Fruit fly (Drosophila melanogaster) whole organism, prepupa: Measurements from ENCODE around the gene dpr6.

Experiments
- Blimp-1 ChIP-seq: fragments of 200-800 bp; sonication (Bioruptor generic); optimal IDR thresholded peaks from 3 replicates; lab custom pipeline; 2017; ENCODE audit warnings: missing biosample characterization, missing genetic modification characterization, mild to moderate bottlenecking, moderate library complexity, missing genetic modification reagents
- CG34406 ChIP-seq: fragments of 200-800 bp; sonication (Bioruptor generic); optimal IDR thresholded peaks from 3 replicates; lab custom pipeline; 2016; ENCODE audit warnings: missing biosample characterization, missing genetic modification characterization
- CG6276 ChIP-seq: fragments of 200-800 bp; sonication (Bioruptor generic); optimal IDR thresholded peaks from 2 replicates; lab custom pipeline; 2017; ENCODE audit warnings: missing biosample characterization, mild to moderate bottlenecking, missing genetic modification characterization
- CG6808 ChIP-seq: fragments of 200-800 bp; sonication (Bioruptor generic); optimal IDR thresholded peaks from 3 replicates; lab custom pipeline; 2017; ENCODE audit warnings: missing biosample characterization, missing genetic modification characterization, mild to moderate bottlenecking, moderate library complexity, missing genetic modification reagents
- CG8632 ChIP-seq: fragments of 200-800 bp; sonication (Bioruptor generic); optimal IDR thresholded peaks from 3 replicates; lab custom pipeline; 2016; ENCODE audit warnings: missing biosample characterization, missing genetic modification characterization
- CG9139 ChIP-seq: fragments of 200-800 bp; sonication (Bioruptor generic); optimal IDR thresholded peaks from 3 replicates; lab custom pipeline; 2017; ENCODE audit warnings: missing biosample characterization, mild to moderate bottlenecking, missing genetic modification characterization
- Eip93F ChIP-seq: fragments of 200-800 bp; sonication (Bioruptor generic); optimal IDR thresholded peaks from 2 replicates; lab custom pipeline; 2016; ENCODE audit warnings: missing biosample characterization, mild to moderate bottlenecking, missing genetic modification characterization
- Hr39 ChIP-seq: fragments of 200-800 bp; sonication (Bioruptor generic); optimal IDR thresholded peaks from 2 replicates; lab custom pipeline; 2016; ENCODE audit warnings: missing biosample characterization, missing genetic modification characterization
- Lpt ChIP-seq: fragments of 200-800 bp; sonication (Bioruptor generic); optimal IDR thresholded peaks from 3 replicates; lab custom pipeline; 2016; ENCODE audit warnings: missing biosample characterization, missing genetic modification characterization
- Sox14 ChIP-seq: fragments of 200-800 bp; sonication (Bioruptor generic); optimal IDR thresholded peaks from 3 replicates; lab custom pipeline; 2016; ENCODE audit warnings: missing biosample characterization, missing genetic modification characterization
- achi ChIP-seq: fragments of 200-800 bp; sonication (Bioruptor generic); optimal IDR thresholded peaks from 3 replicates; lab custom pipeline; 2016; ENCODE audit warnings: missing biosample characterization, missing genetic modification characterization
- cyc ChIP-seq: fragments of 200-800 bp; sonication (Bioruptor generic); optimal IDR thresholded peaks from 3 replicates; lab custom pipeline; 2016; ENCODE audit warnings: missing biosample characterization, missing genetic modification characterization
- fd59A ChIP-seq: fragments of 200-800 bp; sonication (Bioruptor generic); optimal IDR thresholded peaks from 2 replicates; lab custom pipeline; 2017; ENCODE audit warnings: missing biosample characterization, mild to moderate bottlenecking, missing genetic modification characterization, missing genetic modification reagents
- topi ChIP-seq: fragments of 200-800 bp; sonication (Bioruptor generic); optimal IDR thresholded peaks from 3 replicates; lab custom pipeline; 2016; ENCODE audit warnings: missing biosample characterization, missing genetic modification characterization

- TF ChIP-seq CG34406 (GFP tag; lab: Kevin White, UChicago) = no peak
- no peak for TF ChIP-seq cyc
- TF ChIP-seq CG9139 = no peak
- no peak for TF ChIP-seq Hr39 (GFP tag; lab: Kevin White, UChicago)
- no peak for TF ChIP-seq fd59A (GFP tag; lab: Kevin White, UChicago)
- peak; percentile 92 for TF ChIP-seq Sox14 (GFP tag; lab: Kevin White, UChicago)
- TF ChIP-seq Blimp-1 = no peak
- no peak for TF ChIP-seq CG6808 (GFP tag; lab: Kevin White, UChicago)
- no peak for TF ChIP-seq achi (GFP tag; lab: Kevin White, UChicago)
- TF ChIP-seq Eip93F (GFP tag; lab: Kevin White, UChicago) = no peak
- no peak for TF ChIP-seq topi (GFP tag; lab: Kevin White, UChicago)
- TF ChIP-seq CG6276 = no peak
- no peak for TF ChIP-seq Lpt (GFP tag; lab: Kevin White, UChicago)
- no peak for TF ChIP-seq CG8632 (GFP tag; lab: Kevin White, UChicago)
Measured at dm6 chr3L:9968267-9968721, 6.2 kb upstream of the dpr6 start, which contains the start of the genes CG6685 and Dronc.
